Worm (Caenorhabditis elegans) whole organism, L3 larva: ENCODE data around the gene twk-7.
A peak's percentile ranks its signal among the peaks of the same experiment; 100 is the strongest.

ENCODE experiments used
- ceh-16 ChIP-seq: sonication (generic microtip); optimal IDR thresholded peaks from 2 replicates; lab custom pipeline; 2017; ENCODE audit warnings: missing biosample characterization, missing genetic modification characterization
- egl-27 ChIP-seq: sonication (generic microtip); optimal IDR thresholded peaks from 4 replicates; lab custom pipeline; 2017; ENCODE audit warnings: missing biosample characterization, missing genetic modification reagents, missing genetic modification characterization
- elt-1 ChIP-seq: fragments of 150-350 bp; optimal IDR thresholded peaks from 2 replicates; lab custom pipeline; 2014; ENCODE audit warnings: missing biosample characterization, missing genetic modification characterization
- jun-1 ChIP-seq: fragments of 150-350 bp; optimal IDR thresholded peaks from 2 replicates; lab custom pipeline; 2014; ENCODE audit warnings: missing biosample characterization, missing genetic modification reagents, missing genetic modification characterization
- mdl-1 ChIP-seq: fragments of 150-350 bp; optimal IDR thresholded peaks from 2 replicates; lab custom pipeline; 2014; ENCODE audit warnings: missing biosample characterization, missing genetic modification characterization
- nhr-23 ChIP-seq: fragments of 150-350 bp; optimal IDR thresholded peaks from 2 replicates; lab custom pipeline; 2014; ENCODE audit warnings: missing biosample characterization, missing genetic modification reagents, missing genetic modification characterization
- nhr-25 ChIP-seq: sonication (generic microtip); optimal IDR thresholded peaks from 2 replicates; lab custom pipeline; 2017; ENCODE audit warnings: missing biosample characterization, missing genetic modification characterization
- nhr-28 ChIP-seq: fragments of 150-350 bp; optimal IDR thresholded peaks from 2 replicates; lab custom pipeline; 2014; ENCODE audit warnings: missing biosample characterization, missing genetic modification characterization
- pha-4 ChIP-seq: fragments of 150-350 bp; optimal IDR thresholded peaks from 2 replicates; lab custom pipeline; 2014; ENCODE audit warnings: missing biosample characterization, missing genetic modification reagents, missing genetic modification characterization
- ztf-11 ChIP-seq: fragments of 150-350 bp; optimal IDR thresholded peaks from 2 replicates; lab custom pipeline; 2014; ENCODE audit warnings: missing biosample characterization, missing genetic modification characterization

- no peak for TF ChIP-seq ztf-11 (tag; lab: Kevin White, UChicago)
- no peak for TF ChIP-seq mdl-1 (tag; lab: Kevin White, UChicago)
- TF ChIP-seq jun-1 (tag; lab: Kevin White, UChicago) = no peak
- TF ChIP-seq nhr-28 = no peak
- TF ChIP-seq egl-27 (tag; lab: Kevin White, UChicago) = no peak
- TF ChIP-seq elt-1 (tag; lab: Kevin White, UChicago) = no peak
- peak; percentile 10 for TF ChIP-seq nhr-25 (tag; lab: Kevin White, UChicago)
- no peak for TF ChIP-seq ceh-16 (tag; lab: Kevin White, UChicago)
- TF ChIP-seq pha-4 (tag; lab: Kevin White, UChicago) = peak; percentile 88
- peak; percentile 34 for TF ChIP-seq nhr-23 (tag; lab: Kevin White, UChicago)
Measured at ce11 chrIII:8689655-8690054, 46.1 kb upstream of the twk-7 start, which contains the start of gene B0303.4.
